Worm (Caenorhabditis elegans) whole organism, young adult: ENCODE measurements around the gene smk-1.

Experiments used
- F22D6.2 ChIP-seq: sonication (generic microtip); optimal IDR thresholded peaks from 2 replicates; lab custom pipeline; 2016; ENCODE audit warnings: mild to moderate bottlenecking, missing genetic modification characterization, missing compliant biosample characterization
- Y95B8A.8 ChIP-seq: fragments of 200-800 bp; sonication (Bioruptor generic); IDR thresholded peaks from 2 replicates; pipeline ENCODE4 v1.3.6; 2022; ENCODE audit warnings: missing genetic modification reagents, missing genetic modification characterization, missing compliant biosample characterization
- hmg-1.2 ChIP-seq: fragments of 200-800 bp; sonication (Bioruptor generic); IDR thresholded peaks from 2 replicates; pipeline ENCODE4 v1.3.6; 2022; ENCODE audit warnings: missing genetic modification reagents, missing genetic modification characterization, missing compliant biosample characterization
- rcor-1 ChIP-seq: fragments of 200-800 bp; sonication (Bioruptor generic); IDR thresholded peaks from 2 replicates; pipeline ENCODE4 v1.3.6; 2022; ENCODE audit warnings: missing genetic modification reagents, missing genetic modification characterization, missing compliant biosample characterization
- unc-62 ChIP-seq: fragments of 150-350 bp; optimal IDR thresholded peaks from 2 replicates; lab custom pipeline; 2014; ENCODE audit warnings: missing biosample characterization, missing genetic modification reagents, missing genetic modification characterization
- ztf-25 ChIP-seq: fragments of 200-800 bp; sonication (Bioruptor generic); IDR thresholded peaks from 2 replicates; pipeline ENCODE4 v1.3.6; 2022; ENCODE audit warnings: missing genetic modification reagents, missing genetic modification characterization, missing compliant biosample characterization

- TF ChIP-seq hmg-1.2 (no peak), unc-62 (GFP tag; lab: Kevin White, UChicago) (no peak), F22D6.2 (tag; lab: Kevin White, UChicago) (no peak), ztf-25 (GFP tag; lab: Robert Waterston, UW) (no peak), rcor-1 (GFP tag; lab: Robert Waterston, UW) (no peak), Y95B8A.8 (GFP tag; lab: Robert Waterston, UW) (no peak)
Measured at ce11 chrV:8601420-8601819, 6.2 kb upstream of the smk-1 start, which contains the start of gene F41E6.8.
